Fruit fly (Drosophila melanogaster): Measurements from ENCODE around the gene Nnk.

Nnk gene

DNA sequence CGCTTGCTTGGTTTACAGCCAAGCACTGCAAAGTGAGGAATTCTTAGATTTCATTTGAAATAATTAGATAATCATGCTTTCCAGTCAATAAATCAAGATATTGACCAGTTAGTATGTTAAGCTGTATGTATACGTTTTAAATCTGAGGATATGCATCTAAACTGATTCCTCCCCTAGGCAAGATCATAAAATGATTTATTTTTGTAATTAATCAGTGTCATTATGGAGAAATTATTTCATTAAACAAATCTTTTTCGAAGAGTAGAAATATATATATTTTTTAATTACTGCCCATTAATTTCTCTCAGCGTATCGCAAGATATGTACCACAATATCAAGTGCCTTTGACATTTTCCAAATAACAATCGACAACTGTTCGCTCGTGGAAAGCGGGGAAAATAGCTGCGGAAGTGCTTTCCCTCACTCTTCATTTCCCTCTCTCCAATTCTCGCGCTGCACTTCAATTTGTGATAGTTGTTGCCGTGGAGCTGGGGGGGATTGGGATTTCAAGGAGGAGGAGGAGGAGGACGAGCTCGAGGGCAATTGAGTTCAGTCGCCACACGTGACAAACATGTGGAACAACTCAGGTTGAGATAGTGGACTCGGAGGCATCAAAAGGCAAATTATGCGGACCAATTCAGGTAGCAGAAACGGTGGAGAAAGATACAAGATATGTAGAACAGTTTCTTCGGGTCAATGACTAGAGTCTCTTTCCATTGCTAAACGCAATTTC is 9.3 kb upstream of the Nnk start (continued):
- TF ChIP-seq fd64A (GFP tag; optimal IDR thresholded peaks at IDR 0.05) (no peak), MBD-R2 (GFP tag; IDR thresholded peaks at IDR 0.05) (no peak), CG2875 (GFP tag; optimal IDR thresholded peaks at IDR 0.05) (peak; percentile 15), CG3163 (GFP tag; optimal IDR thresholded peaks at IDR 0.05) (no peak), ab (GFP tag; optimal IDR thresholded peaks at IDR 0.05) (no peak), CG10979 (tag; optimal IDR thresholded peaks at IDR 0.05) (peak; percentile 52), CG1233 (GFP tag; optimal IDR thresholded peaks at IDR 0.05) (no peak), Dp (GFP tag; optimal IDR thresholded peaks at IDR 0.05) (no peak), Tbp (GFP tag; optimal IDR thresholded peaks at IDR 0.05) (no peak), CG17385 (GFP tag; optimal IDR thresholded peaks at IDR 0.05) (no peak), hb (GFP tag; IDR thresholded peaks at IDR 0.05; ENCODE audit: partially characterized antibody) (no peak), Ptx1 (GFP tag; IDR thresholded peaks at IDR 0.05) (no peak), nerfin-1 (tag; optimal IDR thresholded peaks at IDR 0.05) (no peak), gce (GFP tag; IDR thresholded peaks at IDR 0.05) (no peak), Ets97D (GFP tag; optimal IDR thresholded peaks at IDR 0.05) (no peak), CG14710 (tag; optimal IDR thresholded peaks at IDR 0.05) (peak; percentile 34), CG15696 (tag; optimal IDR thresholded peaks at IDR 0.05) (no peak), tio (GFP tag; optimal IDR thresholded peaks at IDR 0.05) (no peak), CkIIα-i1 (GFP tag; IDR thresholded peaks at IDR 0.05) (no peak), CG18764 (GFP tag; optimal IDR thresholded peaks at IDR 0.05) (no peak), az2 (GFP tag; optimal IDR thresholded peaks at IDR 0.05) (no peak), hth (optimal IDR thresholded peaks at IDR 0.05) (no peak), CG17568 (GFP tag; optimal IDR thresholded peaks at IDR 0.05) (no peak), slp2 (GFP tag; optimal IDR thresholded peaks at IDR 0.05) (no peak), stc (GFP tag; IDR thresholded peaks at IDR 0.05) (no peak), CG3847 (GFP tag; IDR thresholded peaks at IDR 0.05) (no peak), CG17328 (GFP tag; IDR thresholded peaks at IDR 0.05) (no peak), lbe (GFP tag; optimal IDR thresholded peaks at IDR 0.05) (no peak), pho (GFP tag; optimal IDR thresholded peaks at IDR 0.05) (no peak), caup (GFP tag; optimal IDR thresholded peaks at IDR 0.05; ENCODE audit: severe bottlenecking) (no peak), HLH4C (GFP tag; IDR thresholded peaks at IDR 0.05; ENCODE audit: partially characterized antibody) (no peak), Myb (GFP tag; optimal IDR thresholded peaks at IDR 0.05) (no peak), CG13123 (GFP tag; optimal IDR thresholded peaks at IDR 0.05) (no peak), tin (GFP tag; optimal IDR thresholded peaks at IDR 0.05) (peak; percentile 8), CG4730 (GFP tag; IDR thresholded peaks at IDR 0.05) (no peak), cad (GFP tag; optimal IDR thresholded peaks at IDR 0.05) (no peak), chif (GFP tag; optimal IDR thresholded peaks at IDR 0.05) (no peak), Xbp1 (GFP tag; optimal IDR thresholded peaks at IDR 0.05) (no peak), CG15479 (GFP tag; optimal IDR thresholded peaks at IDR 0.05) (no peak), CG30403 (GFP tag; optimal IDR thresholded peaks at IDR 0.05) (no peak), dmrt11E (tag; optimal IDR thresholded peaks at IDR 0.05) (peak; percentile 4), CG4360 (GFP tag; IDR thresholded peaks at IDR 0.05) (no peak), Hr78 (GFP tag; optimal IDR thresholded peaks at IDR 0.05) (no peak), CG10431 (GFP tag; optimal IDR thresholded peaks at IDR 0.05) (no peak), vvl (GFP tag; IDR thresholded peaks at IDR 0.05) (no peak), zfh2 (GFP tag; optimal IDR thresholded peaks at IDR 0.05) (no peak), phol (tag; optimal IDR thresholded peaks at IDR 0.05) (peak; percentile 33), salm (tag; optimal IDR thresholded peaks at IDR 0.05) (no peak), CG10274 (GFP tag; optimal IDR thresholded peaks at IDR 0.05) (no peak), lola (GFP tag; optimal IDR thresholded peaks at IDR 0.05) (no peak)
